Worm (Caenorhabditis elegans) whole organism, L4 larva: Measurements from ENCODE around the gene cyp-25A1.

Source experiments
- D1046.2 ChIP-seq: fragments of 200-800 bp; sonication (Bioruptor generic); IDR thresholded peaks from 2 replicates; pipeline ENCODE4 v1.3.6; 2022; ENCODE audit warnings: missing genetic modification characterization, missing compliant biosample characterization
- F10B5.3 ChIP-seq: sonication (generic microtip); optimal IDR thresholded peaks from 2 replicates; lab custom pipeline; 2016; ENCODE audit warnings: mild to moderate bottlenecking, missing genetic modification characterization, missing compliant biosample characterization
- F37D6.2 ChIP-seq: sonication (generic microtip); optimal IDR thresholded peaks from 2 replicates; lab custom pipeline; 2016; ENCODE audit warnings: mild to moderate bottlenecking, missing genetic modification characterization, missing compliant biosample characterization
- T20F7.1 ChIP-seq: fragments of 200-800 bp; sonication (Bioruptor generic); optimal IDR thresholded peaks from 2 replicates; lab custom pipeline; 2018; ENCODE audit warnings: mild to moderate bottlenecking, missing genetic modification characterization, missing compliant biosample characterization
- Y105C5A.15 ChIP-seq: fragments of 200-800 bp; sonication (Bioruptor generic); IDR thresholded peaks from 2 replicates; pipeline ENCODE4 v1.3.6; 2022; ENCODE audit warnings: missing genetic modification characterization, missing compliant biosample characterization
- ZK337.2 ChIP-seq: fragments of 200-800 bp; sonication (Bioruptor generic); IDR thresholded peaks from 2 replicates; pipeline ENCODE4 v1.3.6; 2022; ENCODE audit warnings: missing genetic modification reagents, missing genetic modification characterization, missing compliant biosample characterization
- aly-2 ChIP-seq: sonication (generic microtip); optimal IDR thresholded peaks from 2 replicates; lab custom pipeline; 2018; ENCODE audit warnings: missing biosample characterization, missing genetic modification characterization
- ceh-28 ChIP-seq: fragments of 150-350 bp; optimal IDR thresholded peaks from 2 replicates; lab custom pipeline; 2014; ENCODE audit warnings: missing biosample characterization, missing genetic modification reagents, missing genetic modification characterization
- ceh-32 ChIP-seq: sonication (generic microtip); optimal IDR thresholded peaks from 2 replicates; lab custom pipeline; 2016; ENCODE audit warnings: mild to moderate bottlenecking, missing genetic modification characterization, missing compliant biosample characterization; ENCODE audit not compliant: poor library complexity
- ceh-82 ChIP-seq: sonication (generic microtip); optimal IDR thresholded peaks from 2 replicates; lab custom pipeline; 2017; ENCODE audit warnings: missing biosample characterization, missing genetic modification characterization
- ces-1 ChIP-seq: fragments of 150-350 bp; sonication (generic microtip); optimal IDR thresholded peaks from 4 replicates; lab custom pipeline; 2014; ENCODE audit warnings: missing biosample characterization, missing genetic modification reagents, missing genetic modification characterization
- cey-2 ChIP-seq: sonication (generic microtip); optimal IDR thresholded peaks from 3 replicates; lab custom pipeline; 2017; ENCODE audit warnings: missing genetic modification characterization, mild to moderate bottlenecking, missing compliant biosample characterization, antibody characterized with exemption, borderline replicate concordance; ENCODE audit not compliant: insufficient read depth
- daf-12 ChIP-seq: fragments of 150-350 bp; optimal IDR thresholded peaks from 2 replicates; lab custom pipeline; 2014; ENCODE audit warnings: missing biosample characterization, missing genetic modification reagents, missing genetic modification characterization
- daf-8 ChIP-seq: fragments of 200-800 bp; sonication (Bioruptor generic); IDR thresholded peaks from 2 replicates; pipeline ENCODE4 v1.3.6; 2022; ENCODE audit warnings: missing genetic modification characterization, missing compliant biosample characterization
- dmd-9 ChIP-seq: fragments of 200-800 bp; sonication (Bioruptor generic); IDR thresholded peaks from 2 replicates; pipeline ENCODE4 v1.3.6; 2022; ENCODE audit warnings: missing genetic modification reagents, missing genetic modification characterization, missing compliant biosample characterization
- duxl-1 ChIP-seq: sonication (generic microtip); optimal IDR thresholded peaks from 2 replicates; lab custom pipeline; 2016; ENCODE audit warnings: mild to moderate bottlenecking, missing genetic modification characterization, moderate library complexity, missing compliant biosample characterization; ENCODE audit not compliant: poor library complexity
- egl-27 ChIP-seq: sonication (generic microtip); optimal IDR thresholded peaks from 3 replicates; lab custom pipeline; 2017; ENCODE audit warnings: missing biosample characterization, missing genetic modification reagents, missing genetic modification characterization
- gei-8 ChIP-seq: fragments of 200-800 bp; sonication (Bioruptor generic); optimal IDR thresholded peaks from 2 replicates; lab custom pipeline; 2018; ENCODE audit warnings: mild to moderate bottlenecking, missing genetic modification characterization, missing compliant biosample characterization
- hlh-30 ChIP-seq: sonication (generic microtip); optimal IDR thresholded peaks from 2 replicates; lab custom pipeline; 2017; ENCODE audit warnings: antibody characterized with exemption, mild to moderate bottlenecking, missing genetic modification characterization, missing compliant biosample characterization; ENCODE audit not compliant: insufficient read depth
- lim-7 ChIP-seq: fragments of 200-800 bp; sonication (Bioruptor generic); IDR thresholded peaks from 2 replicates; pipeline ENCODE4 v1.3.6; 2022; ENCODE audit warnings: missing genetic modification characterization, missing compliant biosample characterization
- lin-13 ChIP-seq: fragments of 150-350 bp; optimal IDR thresholded peaks from 2 replicates; lab custom pipeline; 2014; ENCODE audit warnings: missing biosample characterization, missing genetic modification reagents, missing genetic modification characterization
- lir-3 ChIP-seq: sonication (generic microtip); optimal IDR thresholded peaks from 2 replicates; lab custom pipeline; 2016; ENCODE audit warnings: mild to moderate bottlenecking, missing genetic modification characterization, missing compliant biosample characterization
- mes-2 ChIP-seq: sonication (generic microtip); optimal IDR thresholded peaks from 2 replicates; lab custom pipeline; 2016; ENCODE audit warnings: missing genotype, mild to moderate bottlenecking, missing genetic modification characterization, missing compliant biosample characterization; ENCODE audit not compliant: poor library complexity, severe bottlenecking
- mxl-2 ChIP-seq: fragments of 200-800 bp; sonication (Bioruptor generic); conservative IDR thresholded peaks from 2 replicates; pipeline ENCODE4 v1.3.6; 2022; ENCODE audit warnings: missing genetic modification reagents, missing genetic modification characterization, missing compliant biosample characterization
- nhr-10 ChIP-seq: fragments of 150-350 bp; optimal IDR thresholded peaks from 2 replicates; lab custom pipeline; 2014; ENCODE audit warnings: missing biosample characterization, missing genetic modification characterization
- nhr-11 ChIP-seq: fragments of 150-350 bp; optimal IDR thresholded peaks from 2 replicates; lab custom pipeline; 2014; ENCODE audit warnings: missing biosample characterization, missing genetic modification characterization
- nhr-28 ChIP-seq: fragments of 150-350 bp; optimal IDR thresholded peaks from 2 replicates; lab custom pipeline; 2014; ENCODE audit warnings: missing biosample characterization, missing genetic modification characterization
- nhr-41 ChIP-seq: fragments of 200-800 bp; sonication (Bioruptor generic); IDR thresholded peaks from 2 replicates; pipeline ENCODE4 v1.3.6; 2022; ENCODE audit warnings: missing genetic modification reagents, missing genetic modification characterization, missing compliant biosample characterization
- set-16 ChIP-seq: fragments of 200-800 bp; sonication (Bioruptor generic); IDR thresholded peaks from 2 replicates; pipeline ENCODE4 v1.3.6; 2022; ENCODE audit warnings: missing genetic modification reagents, missing genetic modification characterization, missing compliant biosample characterization
- tag-97 ChIP-seq: fragments of 200-800 bp; sonication (Bioruptor generic); IDR thresholded peaks from 2 replicates; pipeline ENCODE4 v1.3.6; 2022; ENCODE audit warnings: missing genetic modification characterization, missing compliant biosample characterization
- tra-1 ChIP-seq: fragments of 200-800 bp; sonication (Bioruptor generic); IDR thresholded peaks from 2 replicates; pipeline ENCODE4 v1.3.6; 2022; ENCODE audit warnings: missing genetic modification reagents, missing genetic modification characterization, missing compliant biosample characterization
- unc-39 ChIP-seq: sonication (generic microtip); optimal IDR thresholded peaks from 2 replicates; lab custom pipeline; 2017; ENCODE audit warnings: missing biosample characterization, missing genetic modification characterization
- unc-62 ChIP-seq, 3 experiments: fragments of 150-350 bp in 1 of 3; sonication (generic microtip); optimal IDR thresholded peaks in 2 of 3; peaks in 1 of 3; 1 replicate in 1 of 3; 2 replicates in 2 of 3; lab custom pipeline; 2014 to 2017; ENCODE audit warnings: missing biosample characterization in 3 of 3, missing genetic modification characterization in 3 of 3, missing genetic modification reagents in 3 of 3, missing genotype in 1 of 3
- zip-11 ChIP-seq: fragments of 200-800 bp; sonication (Bioruptor generic); IDR thresholded peaks from 2 replicates; pipeline ENCODE4 v1.3.6; 2022; ENCODE audit warnings: missing genetic modification characterization, missing compliant biosample characterization

The cyp-25A1 gene

ce11 chrIII:3820134-3820533 lies 12.3 kb upstream of the cyp-25A1 start (continued):
- TF ChIP-seq daf-12 (tag; lab: Kevin White, UChicago) (no peak), ceh-82 (tag; lab: Kevin White, UChicago) (no peak)

DNA sequence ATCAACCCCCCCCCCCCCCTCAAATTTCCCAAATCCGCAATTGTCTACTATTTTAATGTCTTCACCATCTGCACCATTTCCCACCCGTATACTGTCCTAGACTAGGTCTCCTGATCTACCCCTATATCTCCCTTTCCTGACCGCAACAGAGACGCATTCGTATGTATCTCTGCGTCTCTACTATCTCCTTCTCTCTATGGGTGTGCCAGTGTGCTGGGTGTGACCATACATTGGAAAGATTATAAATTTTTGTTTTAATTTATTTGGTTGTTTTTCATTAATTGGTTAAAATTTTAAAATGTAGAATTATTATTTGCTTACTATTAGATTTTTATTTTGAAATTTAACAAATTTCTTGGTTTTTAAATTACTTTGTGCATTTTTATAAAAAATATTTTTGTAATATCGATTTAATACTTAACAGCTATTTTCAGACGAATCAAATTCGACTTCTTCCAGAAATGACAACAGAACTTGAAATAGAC lies 10.4 kb upstream of the cyp-25A1 start, which contains the start of gene amx-1:
amx-1 (plus strand) TSS at position 435 of the 485 bp plus-strand sequence.
- TF ChIP-seq egl-27 (no peak), mxl-2 (no peak), cey-2 (tag; lab: Kevin White, UChicago) (no peak), mes-2 (peak; percentile 27), zip-11 (GFP tag; lab: Robert Waterston, UW) (no peak), Y105C5A.15 (GFP tag; lab: Robert Waterston, UW) (no peak), unc-62 (GFP tag; optimal IDR thresholded peaks at IDR 0.05 in 1 of 2; lab: Kevin White, UChicago) (peak in 1 of 2 experiments; percentile 27), unc-62 (tag; optimal IDR thresholded peaks at IDR 0.05; lab: Kevin White, UChicago) (no peak), nhr-10 (no peak), daf-8 (GFP tag; lab: Robert Waterston, UW) (no peak), hlh-30 (tag; lab: Kevin White, UChicago) (peak; percentile 18), dmd-9 (GFP tag; lab: Robert Waterston, UW) (no peak), D1046.2 (GFP tag; lab: Robert Waterston, UW) (no peak), tra-1 (GFP tag; lab: Robert Waterston, UW) (no peak), unc-39 (tag; lab: Kevin White, UChicago) (no peak)

DNA sequence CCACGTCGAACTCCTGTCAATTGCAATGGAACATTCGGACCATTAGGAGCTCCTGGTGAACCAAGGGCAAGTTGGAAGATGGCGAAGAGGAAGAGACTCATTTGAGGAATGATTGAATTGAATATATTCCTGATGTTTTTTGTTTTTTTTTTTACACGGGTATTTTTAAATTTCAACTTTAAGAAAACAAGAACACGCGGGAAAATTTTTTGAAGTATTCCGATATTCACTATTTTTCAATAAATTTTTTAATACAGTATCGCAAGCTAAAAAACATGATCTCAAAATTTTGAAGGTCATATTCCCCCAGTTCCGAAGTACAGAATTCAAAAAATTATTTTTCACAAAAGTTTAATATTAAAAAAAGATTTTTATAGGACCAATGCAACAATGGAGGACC lies 3.3 kb upstream of the cyp-25A1 start, which contains the start of gene cnnm-5:
cnnm-5 (minus strand) TSS at position 101 of the 400 bp plus-strand sequence.
- TF ChIP-seq F10B5.3 (tag; lab: Kevin White, UChicago) (no peak), nhr-41 (GFP tag; lab: Robert Waterston, UW) (no peak), lim-7 (GFP tag; lab: Robert Waterston, UW) (no peak), nhr-11 (no peak), ces-1 (no peak), mxl-2 (no peak), lin-13 (no peak), dmd-9 (GFP tag; lab: Robert Waterston, UW) (no peak), gei-8 (GFP tag; lab: Kevin White, UChicago) (no peak)

ce11 chrIII:3831381-3831780 lies 1.0 kb upstream of the cyp-25A1 start, which contains the start of gene C36A4.10:
TSS of gene C36A4.10 (minus strand) at chrIII:3831481.
- no peak for TF ChIP-seq T20F7.1
- no peak for TF ChIP-seq ZK337.2
- no peak for TF ChIP-seq ceh-28 (tag; lab: Kevin White, UChicago)
- TF ChIP-seq set-16 = no peak
- TF ChIP-seq ceh-32 (tag; lab: Kevin White, UChicago) = no peak
- no peak for TF ChIP-seq duxl-1 (tag; lab: Kevin White, UChicago)
- no peak for TF ChIP-seq aly-2 (tag; lab: Kevin White, UChicago)
- no peak for TF ChIP-seq lir-3 (tag; lab: Kevin White, UChicago)
- no peak for TF ChIP-seq F37D6.2 (tag; lab: Kevin White, UChicago)
- no peak for TF ChIP-seq nhr-28

- TF ChIP-seq unc-62 (GFP tag; optimal IDR thresholded peaks at IDR 0.05 in 1 of 2; lab: Kevin White, UChicago) (peak in 1 of 2 experiments; percentile 91), unc-62 (tag; optimal IDR thresholded peaks at IDR 0.05; lab: Kevin White, UChicago) (no peak), tag-97 (GFP tag; lab: Robert Waterston, UW) (no peak)
Observed at ce11 chrIII:3831798-3832197, 593 bp upstream of the cyp-25A1 start.
